Fruit fly (Drosophila melanogaster) whole organism, prepupa: Measurements from ENCODE around the gene CG42529.

ENCODE experiments used
- Blimp-1 ChIP-seq: fragments of 200-800 bp; sonication (Bioruptor generic); optimal IDR thresholded peaks from 3 replicates; lab custom pipeline; 2017; ENCODE audit warnings: missing biosample characterization, missing genetic modification characterization, mild to moderate bottlenecking, moderate library complexity, missing genetic modification reagents
- CG10631 ChIP-seq: fragments of 200-800 bp; sonication (Bioruptor generic); optimal IDR thresholded peaks from 2 replicates; lab custom pipeline; 2016; ENCODE audit warnings: missing biosample characterization, missing genetic modification characterization
- CG10669 ChIP-seq: fragments of 200-800 bp; sonication (Bioruptor generic); optimal IDR thresholded peaks from 3 replicates; lab custom pipeline; 2018; ENCODE audit warnings: missing biosample characterization, mild to moderate bottlenecking, missing genetic modification characterization, moderate library complexity
- CG11762 ChIP-seq: fragments of 200-800 bp; sonication (Bioruptor generic); optimal IDR thresholded peaks from 3 replicates; lab custom pipeline; 2016; ENCODE audit warnings: missing biosample characterization, missing genetic modification characterization; ENCODE audit not compliant: insufficient read depth
- CG15336 ChIP-seq: fragments of 200-800 bp; sonication (Bioruptor generic); IDR thresholded peaks from 2 replicates; pipeline ENCODE4 v1.3.6; 2022; ENCODE audit warnings: missing biosample characterization, missing genetic modification characterization
- CG1621 ChIP-seq: fragments of 200-800 bp; sonication (Bioruptor generic); optimal IDR thresholded peaks from 3 replicates; lab custom pipeline; 2018; ENCODE audit warnings: missing biosample characterization, mild to moderate bottlenecking, missing genetic modification characterization
- CG16779 ChIP-seq: fragments of 200-800 bp; sonication (Bioruptor generic); optimal IDR thresholded peaks from 3 replicates; lab custom pipeline; 2017; ENCODE audit warnings: missing biosample characterization, mild to moderate bottlenecking, missing genetic modification characterization
- CG31627 ChIP-seq: fragments of 200-800 bp; sonication (Bioruptor generic); optimal IDR thresholded peaks from 3 replicates; lab custom pipeline; 2016; ENCODE audit warnings: missing biosample characterization, missing genetic modification characterization
- CG32006 ChIP-seq: fragments of 200-800 bp; sonication (Bioruptor generic); optimal IDR thresholded peaks from 3 replicates; lab custom pipeline; 2017; ENCODE audit warnings: missing biosample characterization, mild to moderate bottlenecking, missing genetic modification characterization
- CG34406 ChIP-seq: fragments of 200-800 bp; sonication (Bioruptor generic); optimal IDR thresholded peaks from 3 replicates; lab custom pipeline; 2016; ENCODE audit warnings: missing biosample characterization, missing genetic modification characterization
- CG3919 ChIP-seq: fragments of 200-800 bp; sonication (Bioruptor generic); optimal IDR thresholded peaks from 3 replicates; lab custom pipeline; 2016; ENCODE audit warnings: missing biosample characterization, missing genetic modification characterization
- CG6792 ChIP-seq: fragments of 200-800 bp; sonication (Bioruptor generic); optimal IDR thresholded peaks from 3 replicates; lab custom pipeline; 2016; ENCODE audit warnings: missing biosample characterization, missing genetic modification characterization
- CG6808 ChIP-seq: fragments of 200-800 bp; sonication (Bioruptor generic); optimal IDR thresholded peaks from 3 replicates; lab custom pipeline; 2017; ENCODE audit warnings: missing biosample characterization, missing genetic modification characterization, mild to moderate bottlenecking, moderate library complexity, missing genetic modification reagents
- CG6854 ChIP-seq: fragments of 200-800 bp; sonication (Bioruptor generic); optimal IDR thresholded peaks from 2 replicates; lab custom pipeline; 2017; ENCODE audit warnings: missing biosample characterization, mild to moderate bottlenecking, missing genetic modification characterization
- CG7368 ChIP-seq: fragments of 200-800 bp; sonication (Bioruptor generic); optimal IDR thresholded peaks from 3 replicates; lab custom pipeline; 2016; ENCODE audit warnings: missing biosample characterization, missing genetic modification characterization
- Eip78C ChIP-seq: fragments of 200-800 bp; sonication (Bioruptor generic); peaks from one replicate; lab custom pipeline; 2016; ENCODE audit warnings: missing biosample characterization, missing genetic modification characterization
- Ets21C ChIP-seq: fragments of 200-800 bp; sonication (Bioruptor generic); optimal IDR thresholded peaks from 3 replicates; lab custom pipeline; 2016; ENCODE audit warnings: missing biosample characterization, missing genetic modification characterization
- Gug ChIP-seq: fragments of 200-800 bp; sonication (Bioruptor generic); IDR thresholded peaks from 2 replicates; pipeline ENCODE4 v1.3.6; 2022; ENCODE audit warnings: missing biosample characterization, missing genetic modification characterization
- Hr38 ChIP-seq: sonication (Bioruptor generic); optimal IDR thresholded peaks from 2 replicates; lab custom pipeline; 2016; ENCODE audit warnings: missing biosample characterization, missing genetic modification characterization
- Hr39 ChIP-seq: fragments of 200-800 bp; sonication (Bioruptor generic); optimal IDR thresholded peaks from 2 replicates; lab custom pipeline; 2016; ENCODE audit warnings: missing biosample characterization, missing genetic modification characterization
- Hr4 ChIP-seq: fragments of 200-800 bp; sonication (Bioruptor generic); optimal IDR thresholded peaks from 3 replicates; lab custom pipeline; 2016; ENCODE audit warnings: missing biosample characterization, missing genetic modification characterization
- Lpt ChIP-seq: fragments of 200-800 bp; sonication (Bioruptor generic); optimal IDR thresholded peaks from 3 replicates; lab custom pipeline; 2016; ENCODE audit warnings: missing biosample characterization, missing genetic modification characterization
- Smox ChIP-seq: fragments of 200-800 bp; sonication (Bioruptor generic); optimal IDR thresholded peaks from 3 replicates; lab custom pipeline; 2016; ENCODE audit warnings: missing biosample characterization, missing genetic modification characterization
- Sox102F ChIP-seq: fragments of 200-800 bp; sonication (Bioruptor generic); optimal IDR thresholded peaks from 2 replicates; lab custom pipeline; 2016; ENCODE audit warnings: missing biosample characterization, mild to moderate bottlenecking, missing genetic modification characterization
- Sox14 ChIP-seq: fragments of 200-800 bp; sonication (Bioruptor generic); optimal IDR thresholded peaks from 3 replicates; lab custom pipeline; 2016; ENCODE audit warnings: missing biosample characterization, missing genetic modification characterization
- achi ChIP-seq: fragments of 200-800 bp; sonication (Bioruptor generic); optimal IDR thresholded peaks from 3 replicates; lab custom pipeline; 2016; ENCODE audit warnings: missing biosample characterization, missing genetic modification characterization
- acj6 ChIP-seq: fragments of 200-800 bp; sonication (Bioruptor generic); optimal IDR thresholded peaks from 3 replicates; lab custom pipeline; 2016; ENCODE audit warnings: missing biosample characterization, missing genetic modification characterization
- dac ChIP-seq: fragments of 200-800 bp; sonication (Bioruptor generic); optimal IDR thresholded peaks from 2 replicates; lab custom pipeline; 2017; ENCODE audit warnings: missing biosample characterization, mild to moderate bottlenecking, missing genetic modification characterization
- dsx ChIP-seq: fragments of 200-800 bp; optimal IDR thresholded peaks from 3 replicates; lab custom pipeline; 2019; ENCODE audit warnings: missing biosample characterization, mild to moderate bottlenecking, missing genetic modification characterization, moderate library complexity; ENCODE audit not compliant: poor library complexity, severe bottlenecking
- eg ChIP-seq: fragments of 200-800 bp; sonication (Bioruptor generic); IDR thresholded peaks from 3 replicates; pipeline ENCODE4 v1.3.6; 2022; ENCODE audit warnings: missing biosample characterization, missing genetic modification characterization
- esn ChIP-seq: fragments of 200-800 bp; sonication (Bioruptor generic); optimal IDR thresholded peaks from 2 replicates; lab custom pipeline; 2016; ENCODE audit warnings: missing biosample characterization, mild to moderate bottlenecking, missing genetic modification characterization, moderate library complexity
- fd85E ChIP-seq: fragments of 200-800 bp; sonication (Bioruptor generic); optimal IDR thresholded peaks from 3 replicates; lab custom pipeline; 2016; ENCODE audit warnings: missing biosample characterization, missing genetic modification characterization
- fkh ChIP-seq: fragments of 200-800 bp; sonication (Bioruptor generic); optimal IDR thresholded peaks from 3 replicates; lab custom pipeline; 2017; ENCODE audit warnings: missing biosample characterization, mild to moderate bottlenecking, missing genetic modification characterization, moderate library complexity
- lz ChIP-seq: fragments of 200-800 bp; sonication (Bioruptor generic); optimal IDR thresholded peaks from 3 replicates; lab custom pipeline; 2016; ENCODE audit warnings: missing biosample characterization, missing genetic modification characterization
- pdm3 ChIP-seq: fragments of 200-800 bp; sonication (Bioruptor generic); optimal IDR thresholded peaks from 3 replicates; lab custom pipeline; 2016; ENCODE audit warnings: missing biosample characterization, missing genetic modification characterization
- salr ChIP-seq, 2 experiments: fragments of 200-800 bp; sonication (Bioruptor generic); optimal IDR thresholded peaks; 3 replicates each; lab custom pipeline; 2016 to 2018; ENCODE audit warnings: missing biosample characterization in 2 of 2, missing genetic modification characterization in 2 of 2, mild to moderate bottlenecking in 1 of 2
- spab ChIP-seq: fragments of 200-800 bp; sonication (Bioruptor generic); optimal IDR thresholded peaks from 2 replicates; lab custom pipeline; 2017; ENCODE audit warnings: missing biosample characterization, mild to moderate bottlenecking, missing genetic modification characterization, missing genetic modification reagents
- ss ChIP-seq, 2 experiments: fragments of 200-800 bp; sonication (Bioruptor generic); optimal IDR thresholded peaks; 2 replicates in 1 of 2; 3 replicates in 1 of 2; lab custom pipeline; 2017 to 2018; ENCODE audit warnings: mild to moderate bottlenecking in 2 of 2, missing biosample characterization in 2 of 2, missing genetic modification characterization in 2 of 2, moderate library complexity in 1 of 2
- svp ChIP-seq: fragments of 200-800 bp; sonication (Bioruptor generic); peaks from one replicate; lab custom pipeline; 2016; ENCODE audit warnings: missing biosample characterization, missing genetic modification characterization
- topi ChIP-seq: fragments of 200-800 bp; sonication (Bioruptor generic); optimal IDR thresholded peaks from 3 replicates; lab custom pipeline; 2016; ENCODE audit warnings: missing biosample characterization, missing genetic modification characterization
- vri ChIP-seq: fragments of 200-800 bp; sonication (Bioruptor generic); optimal IDR thresholded peaks from 3 replicates; lab custom pipeline; 2016; ENCODE audit warnings: missing biosample characterization, mild to moderate bottlenecking, missing genetic modification characterization

The CG42529 gene

dm6 chr3L:19696073-19696960 is 32.5 kb upstream of the CG42529 start (continued):
- TF ChIP-seq Gug (GFP tag; lab: Robert Waterston, UW), result no peak
- TF ChIP-seq acj6 (GFP tag; lab: Kevin White, UChicago), result peak; percentile 52
- peak; percentile 83 for TF ChIP-seq vri (GFP tag; lab: Kevin White, UChicago)
- TF ChIP-seq Ets21C, result peak; percentile 42
- peak; percentile 34 for TF ChIP-seq lz (GFP tag; lab: Kevin White, UChicago)
- peak; percentile 43 for TF ChIP-seq CG31627
- peak; percentile 10 for TF ChIP-seq Hr4
- TF ChIP-seq Smox (GFP tag; lab: Kevin White, UChicago), result peak; percentile 45
- peak; percentile 29 for TF ChIP-seq CG32006 (GFP tag; lab: Kevin White, UChicago)
- no peak for TF ChIP-seq Sox102F
- no peak for TF ChIP-seq CG6792 (GFP tag; lab: Kevin White, UChicago)
- peak; percentile 32 for TF ChIP-seq CG11762
- TF ChIP-seq CG16779 (tag; lab: Kevin White, UChicago), result no peak
- no peak for TF ChIP-seq CG15336 (GFP tag; lab: Robert Waterston, UW)
- TF ChIP-seq svp (GFP tag; lab: Kevin White, UChicago), result peak; percentile 80
- peak; percentile 66 for TF ChIP-seq CG6854
- peak; percentile 19 for TF ChIP-seq achi (GFP tag; lab: Kevin White, UChicago)

dm6 chr3L:19697395-19697978 is 31.3 kb upstream of the CG42529 start:
- TF ChIP-seq spab (GFP tag; lab: Kevin White, UChicago) (no peak), CG31627 (no peak), Sox14 (GFP tag; lab: Kevin White, UChicago) (no peak), pdm3 (GFP tag; lab: Kevin White, UChicago) (no peak), CG7368 (no peak), Sox102F (no peak), ss (GFP tag; optimal IDR thresholded peaks at IDR 0.05; lab: Kevin White, UChicago) (no peak), Eip78C (GFP tag; lab: Kevin White, UChicago) (no peak), vri (GFP tag; lab: Kevin White, UChicago) (no peak), CG15336 (GFP tag; lab: Robert Waterston, UW) (no peak), Gug (GFP tag; lab: Robert Waterston, UW) (no peak), fd85E (no peak), topi (GFP tag; lab: Kevin White, UChicago) (no peak), fkh (GFP tag; lab: Kevin White, UChicago) (no peak), dac (GFP tag; lab: Kevin White, UChicago) (no peak), lz (GFP tag; lab: Kevin White, UChicago) (no peak), CG34406 (GFP tag; lab: Kevin White, UChicago) (no peak)
- TF ChIP-seq, all 60 proteins: peak for 0

DNA sequence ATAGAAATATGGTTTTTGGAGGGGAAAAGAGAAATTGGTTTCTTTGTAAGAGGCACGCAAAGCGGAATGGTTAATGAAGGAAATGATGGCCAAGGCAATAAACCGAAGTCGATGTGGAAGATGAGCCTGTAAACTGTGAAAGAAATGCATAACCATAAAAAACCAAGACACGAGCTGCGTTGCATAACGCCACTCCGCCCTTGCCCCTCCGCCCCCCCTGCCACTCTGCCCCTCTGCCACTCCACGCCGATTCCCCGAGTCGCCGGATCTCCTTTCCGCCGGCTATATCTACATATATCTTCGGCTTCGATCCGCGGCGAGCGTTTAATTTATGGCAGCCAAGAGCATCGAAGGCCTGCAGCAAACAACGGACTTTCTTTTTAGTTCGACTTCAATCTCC is 30.1 kb upstream of the CG42529 start:
- TF ChIP-seq vri (GFP tag; lab: Kevin White, UChicago) (peak; percentile 15), CG31627 (no peak), CG6854 (peak; percentile 45), Blimp-1 (GFP tag; lab: Kevin White, UChicago) (peak; percentile 72), acj6 (GFP tag; lab: Kevin White, UChicago) (no peak), pdm3 (GFP tag; lab: Kevin White, UChicago) (no peak), dsx (GFP tag; lab: Kevin White, UChicago) (peak; percentile 21), CG1621 (tag; lab: Kevin White, UChicago) (no peak)
- TF ChIP-seq, all 60 proteins: peak for 4

DNA sequence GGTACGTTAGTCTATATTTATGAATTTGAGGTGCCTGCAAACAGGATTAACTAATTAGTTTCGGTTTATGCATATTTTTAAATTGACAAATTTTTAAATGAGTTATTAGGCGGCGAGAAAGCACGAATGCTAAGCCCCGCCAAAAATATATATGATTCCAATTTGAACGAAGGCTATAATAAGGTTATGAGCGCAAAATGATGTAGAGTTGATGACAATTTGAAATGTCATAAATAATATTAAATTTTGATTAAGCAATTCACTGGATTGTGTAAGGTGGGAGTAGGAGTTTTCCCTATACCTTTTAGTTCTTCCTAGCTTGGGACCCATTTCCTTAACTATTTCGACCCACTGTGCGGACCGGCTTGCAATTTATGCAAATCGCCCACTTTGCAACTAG is 29.1 kb upstream of the CG42529 start:
- TF ChIP-seq Hr38 (GFP tag; lab: Kevin White, UChicago), result no peak
- peak; percentile 37 for TF ChIP-seq spab (GFP tag; lab: Kevin White, UChicago)
- peak; percentile 20 for TF ChIP-seq lz (GFP tag; lab: Kevin White, UChicago)
- TF ChIP-seq fkh (GFP tag; lab: Kevin White, UChicago), result no peak
- peak; percentile 57 for TF ChIP-seq CG6808 (GFP tag; lab: Kevin White, UChicago)
- no peak for TF ChIP-seq CG7368
- TF ChIP-seq CG31627, result peak; percentile 31
- TF ChIP-seq salr (GFP tag; optimal IDR thresholded peaks at IDR 0.05; lab: Kevin White, UChicago), result peak in 1 of 2 experiments; percentile 52
- peak; percentile 53 for TF ChIP-seq esn (GFP tag; lab: Kevin White, UChicago)
- TF ChIP-seq CG6792 (GFP tag; lab: Kevin White, UChicago), result peak; percentile 43
- peak; percentile 65 for TF ChIP-seq CG3919 (GFP tag; lab: Kevin White, UChicago)
- no peak for TF ChIP-seq vri (GFP tag; lab: Kevin White, UChicago)
- peak; percentile 29 for TF ChIP-seq Hr39 (GFP tag; lab: Kevin White, UChicago)
- peak; percentile 53 for TF ChIP-seq Smox (GFP tag; lab: Kevin White, UChicago)
- TF ChIP-seq Lpt (GFP tag; lab: Kevin White, UChicago), result peak; percentile 66
- peak; percentile 20 for TF ChIP-seq CG10669 (GFP tag; lab: Kevin White, UChicago)
- peak; percentile 60 for TF ChIP-seq pdm3 (GFP tag; lab: Kevin White, UChicago)
- TF ChIP-seq CG10631 (GFP tag; lab: Kevin White, UChicago), result peak; percentile 38
- peak; percentile 69 for TF ChIP-seq eg (GFP tag; lab: Robert Waterston, UW)
